Fruit fly (Drosophila melanogaster) whole organism, wandering third instar larva: Measurements from ENCODE around the gene CG14692.
A peak's percentile ranks its signal among the peaks of the same experiment; 100 is the strongest.

Experiments
- Abd-B ChIP-seq: fragments of >200 bp; optimal IDR thresholded peaks from 2 replicates; lab custom pipeline; 2017; ENCODE audit warnings: missing biosample characterization, missing genetic modification characterization
- CG32264 ChIP-seq: fragments of 200-800 bp; sonication (Bioruptor generic); optimal IDR thresholded peaks from 2 replicates; lab custom pipeline; 2016; ENCODE audit warnings: missing biosample characterization, missing genetic modification characterization
- Dif ChIP-seq: fragments of 200-275, 200-300 bp; sonication (Bioruptor generic); optimal IDR thresholded peaks from 2 replicates; lab custom pipeline; 2018; ENCODE audit warnings: missing biosample characterization, missing genetic modification characterization; ENCODE audit not compliant: partially characterized antibody
- Jra ChIP-seq: sonication (Bioruptor generic); optimal IDR thresholded peaks from 2 replicates; lab custom pipeline; 2016; ENCODE audit warnings: missing biosample characterization, missing genetic modification characterization
- Myc ChIP-seq: fragments of >200 bp; optimal IDR thresholded peaks from 2 replicates; lab custom pipeline; 2017
- N ChIP-seq: fragments of >200 bp; optimal IDR thresholded peaks from 2 replicates; lab custom pipeline; 2018; ENCODE audit warnings: missing biosample characterization, missing external identifiers, missing genetic modification characterization
- h ChIP-seq: fragments of 200-800 bp; sonication (Bioruptor generic); optimal IDR thresholded peaks from 3 replicates; lab custom pipeline; 2016; ENCODE audit warnings: missing biosample characterization, mild to moderate bottlenecking, missing genetic modification characterization
- jim ChIP-seq: fragments of 175-275, 200-325 bp; sonication (Bioruptor generic); optimal IDR thresholded peaks from 2 replicates; lab custom pipeline; 2016; ENCODE audit warnings: missing biosample characterization, mild to moderate bottlenecking, missing genetic modification characterization
- pan ChIP-seq: fragments of >200 bp; optimal IDR thresholded peaks from 2 replicates; lab custom pipeline; 2017
- psq ChIP-seq: fragments of 200-800 bp; sonication (Bioruptor generic); optimal IDR thresholded peaks from 3 replicates; lab custom pipeline; 2017; ENCODE audit warnings: missing biosample characterization, mild to moderate bottlenecking, missing genetic modification characterization, moderate library complexity
- usp ChIP-seq: fragments of >200 bp; optimal IDR thresholded peaks from 2 replicates; lab custom pipeline; 2017; ENCODE audit warnings: missing biosample characterization, missing genetic modification characterization

DNA sequence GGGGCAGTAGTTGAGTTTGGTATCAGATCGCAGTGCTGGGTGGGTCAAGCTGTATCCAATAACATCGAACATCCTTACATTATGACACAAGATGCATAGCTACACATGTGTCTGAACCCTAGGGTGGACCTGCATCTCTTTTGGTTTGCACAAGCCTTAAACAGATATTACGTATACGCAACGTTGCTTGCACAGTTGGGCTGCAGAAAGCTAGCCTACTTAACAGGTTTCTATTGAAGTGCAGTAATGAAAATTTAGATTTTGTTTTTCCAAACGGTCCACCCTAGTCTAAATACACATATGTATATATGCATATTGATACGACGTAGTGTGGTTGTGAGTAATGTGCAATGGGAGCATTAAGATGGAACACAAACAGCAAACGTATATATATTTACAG lies 28.5 kb downstream of the CG14692 start:
- TF ChIP-seq Dif (GFP tag; lab: Kevin White, UChicago) (no peak), h (GFP tag; lab: Kevin White, UChicago) (peak; percentile 15), pan (lab: Kevin White, UChicago) (no peak), CG32264 (GFP tag; lab: Kevin White, UChicago) (no peak), psq (GFP tag; lab: Kevin White, UChicago) (no peak), Jra (GFP tag; lab: Kevin White, UChicago) (no peak), Myc (no peak), usp (GFP tag; lab: Kevin White, UChicago) (no peak), Abd-B (no peak), N (GFP tag; lab: Kevin White, UChicago) (no peak), jim (no peak)
